Worm (Caenorhabditis elegans) whole organism, L3 larva: ENCODE results near the gene R08D7.5.
"Not testable (repeated sequence)": the region's sequence is repeated elsewhere in the genome, so short reads cannot be mapped to it uniquely, and the experiment has no call there.

Experiments
- R02D3.7 ChIP-seq: fragments of 150-350 bp; optimal IDR thresholded peaks from 2 replicates; lab custom pipeline; 2014; ENCODE audit warnings: missing biosample characterization, missing genetic modification characterization
- aly-2 ChIP-seq: fragments of 150-350 bp; optimal IDR thresholded peaks from 2 replicates; lab custom pipeline; 2014; ENCODE audit warnings: missing biosample characterization, missing genetic modification characterization
- ama-1 ChIP-seq: fragments of 150-350 bp; optimal IDR thresholded peaks from 2 replicates; lab custom pipeline; 2018
- ceh-16 ChIP-seq: sonication (generic microtip); optimal IDR thresholded peaks from 2 replicates; lab custom pipeline; 2017; ENCODE audit warnings: missing biosample characterization, missing genetic modification characterization
- ceh-28 ChIP-seq: fragments of 150-350 bp; optimal IDR thresholded peaks from 2 replicates; lab custom pipeline; 2014; ENCODE audit warnings: missing biosample characterization, missing genetic modification reagents, missing genetic modification characterization
- ceh-9 ChIP-seq: sonication (generic microtip); optimal IDR thresholded peaks from 2 replicates; lab custom pipeline; 2018; ENCODE audit warnings: missing biosample characterization, missing genetic modification characterization
- daf-12 ChIP-seq: fragments of 150-350 bp; optimal IDR thresholded peaks from 2 replicates; lab custom pipeline; 2014; ENCODE audit warnings: missing biosample characterization, missing genetic modification reagents, missing genetic modification characterization
- egl-27 ChIP-seq: sonication (generic microtip); optimal IDR thresholded peaks from 4 replicates; lab custom pipeline; 2017; ENCODE audit warnings: missing biosample characterization, missing genetic modification reagents, missing genetic modification characterization
- egl-5 ChIP-seq: fragments of 150-350 bp; optimal IDR thresholded peaks from 2 replicates; lab custom pipeline; 2017; ENCODE audit warnings: missing biosample characterization, missing genetic modification reagents, missing genetic modification characterization, inconsistent platforms
- elt-1 ChIP-seq: fragments of 150-350 bp; optimal IDR thresholded peaks from 2 replicates; lab custom pipeline; 2014; ENCODE audit warnings: missing biosample characterization, missing genetic modification characterization
- elt-2 ChIP-seq: sonication (generic microtip); optimal IDR thresholded peaks from 2 replicates; lab custom pipeline; 2016; ENCODE audit warnings: missing genetic modification reagents, mild to moderate bottlenecking, missing genetic modification characterization, missing compliant biosample characterization
- fkh-2 ChIP-seq: fragments of 150-350 bp; optimal IDR thresholded peaks from 2 replicates; lab custom pipeline; 2014; ENCODE audit warnings: missing biosample characterization, missing genetic modification reagents, missing genetic modification characterization
- fos-1 ChIP-seq: fragments of 150-350 bp; optimal IDR thresholded peaks from 2 replicates; lab custom pipeline; 2014; ENCODE audit warnings: missing biosample characterization, missing genetic modification characterization
- hmg-11 ChIP-seq: sonication (generic microtip); optimal IDR thresholded peaks from 2 replicates; lab custom pipeline; 2016; ENCODE audit warnings: missing genetic modification characterization, missing compliant biosample characterization
- jun-1 ChIP-seq: fragments of 150-350 bp; optimal IDR thresholded peaks from 2 replicates; lab custom pipeline; 2014; ENCODE audit warnings: missing biosample characterization, missing genetic modification reagents, missing genetic modification characterization
- lin-15B ChIP-seq: fragments of 150-350 bp; optimal IDR thresholded peaks from 2 replicates; lab custom pipeline; 2014; ENCODE audit warnings: missing biosample characterization, missing genetic modification characterization
- lin-39 ChIP-seq: fragments of 150-350 bp; optimal IDR thresholded peaks from 2 replicates; lab custom pipeline; 2018; ENCODE audit warnings: missing biosample characterization, missing genetic modification reagents, missing genetic modification characterization
- lsy-12 ChIP-seq: sonication (generic microtip); optimal IDR thresholded peaks from 2 replicates; lab custom pipeline; 2016; ENCODE audit warnings: mild to moderate bottlenecking, missing genetic modification characterization, missing compliant biosample characterization
- nfya-1 ChIP-seq: sonication (generic microtip); optimal IDR thresholded peaks from 2 replicates; lab custom pipeline; 2017; ENCODE audit warnings: missing genetic modification characterization, mild to moderate bottlenecking, missing compliant biosample characterization, antibody characterized with exemption, moderate library complexity; ENCODE audit not compliant: insufficient read depth
- nhr-11 ChIP-seq: fragments of 150-350 bp; optimal IDR thresholded peaks from 2 replicates; lab custom pipeline; 2014; ENCODE audit warnings: missing biosample characterization, missing genetic modification characterization
- nhr-23 ChIP-seq: fragments of 150-350 bp; optimal IDR thresholded peaks from 2 replicates; lab custom pipeline; 2014; ENCODE audit warnings: missing biosample characterization, missing genetic modification reagents, missing genetic modification characterization
- nhr-237 ChIP-seq: fragments of 150-350 bp; optimal IDR thresholded peaks from 2 replicates; lab custom pipeline; 2014; ENCODE audit warnings: missing biosample characterization, missing genetic modification characterization
- nhr-28 ChIP-seq: fragments of 150-350 bp; optimal IDR thresholded peaks from 2 replicates; lab custom pipeline; 2014; ENCODE audit warnings: missing biosample characterization, missing genetic modification characterization
- nhr-43 ChIP-seq: sonication (generic microtip); optimal IDR thresholded peaks from 2 replicates; lab custom pipeline; 2016; ENCODE audit warnings: mild to moderate bottlenecking, missing genetic modification characterization, missing compliant biosample characterization; ENCODE audit not compliant: poor library complexity, severe bottlenecking
- nhr-67 ChIP-seq: fragments of 150-350 bp; optimal IDR thresholded peaks from 2 replicates; lab custom pipeline; 2014; ENCODE audit warnings: missing biosample characterization, missing genetic modification characterization
- pha-4 ChIP-seq: fragments of 150-350 bp; optimal IDR thresholded peaks from 2 replicates; lab custom pipeline; 2014; ENCODE audit warnings: missing biosample characterization, missing genetic modification reagents, missing genetic modification characterization
- pqm-1 ChIP-seq: fragments of 150-350 bp; optimal IDR thresholded peaks from 2 replicates; lab custom pipeline; 2017; ENCODE audit warnings: missing biosample characterization, missing genetic modification characterization, inconsistent platforms
- sea-2 ChIP-seq: fragments of 150-350 bp; sonication (generic microtip); optimal IDR thresholded peaks from 4 replicates; lab custom pipeline; 2014; ENCODE audit warnings: missing biosample characterization, missing genetic modification reagents, missing genetic modification characterization
- skn-1 ChIP-seq: fragments of 150-350 bp; optimal IDR thresholded peaks from 2 replicates; lab custom pipeline; 2014; ENCODE audit warnings: missing biosample characterization, missing genetic modification characterization
- snpc-4 ChIP-seq: fragments of 150-350 bp; optimal IDR thresholded peaks from 2 replicates; lab custom pipeline; 2014; ENCODE audit warnings: missing biosample characterization, missing genetic modification characterization
- tbx-2 ChIP-seq: sonication (generic microtip); optimal IDR thresholded peaks from 2 replicates; lab custom pipeline; 2016; ENCODE audit warnings: mild to moderate bottlenecking, missing genetic modification characterization, missing compliant biosample characterization
- unc-39 ChIP-seq: sonication (generic microtip); optimal IDR thresholded peaks from 4 replicates; lab custom pipeline; 2017; ENCODE audit warnings: missing biosample characterization, missing genetic modification characterization
- unc-62 ChIP-seq: fragments of 150-350 bp; sonication (generic microtip); optimal IDR thresholded peaks from 4 replicates; lab custom pipeline; 2014; ENCODE audit warnings: missing biosample characterization, missing genetic modification reagents, missing genetic modification characterization
- ztf-4 ChIP-seq: fragments of 150-350 bp; optimal IDR thresholded peaks from 2 replicates; lab custom pipeline; 2014; ENCODE audit warnings: missing biosample characterization, missing genetic modification characterization

Gene R08D7.5

ce11 chrIII:9001899-9002298, 28.0 kb downstream of the R08D7.5 start, which contains the start of gene rpn-6.2:
Gene rpn-6.2 (minus strand): TSS chrIII:9001999.
- TF ChIP-seq unc-62 (GFP tag; lab: Kevin White, UChicago): no peak
- TF ChIP-seq R02D3.7 (tag; lab: Kevin White, UChicago): no peak
- no peak for TF ChIP-seq nhr-67 (tag; lab: Kevin White, UChicago)
- no peak for TF ChIP-seq ama-1 (lab: Kevin White, UChicago)
- TF ChIP-seq hmg-11 (tag; lab: Kevin White, UChicago): no peak
- TF ChIP-seq skn-1 (tag; lab: Kevin White, UChicago): no peak
- TF ChIP-seq ceh-28: no peak
- TF ChIP-seq, all 47 proteins: peak for 0

DNA sequence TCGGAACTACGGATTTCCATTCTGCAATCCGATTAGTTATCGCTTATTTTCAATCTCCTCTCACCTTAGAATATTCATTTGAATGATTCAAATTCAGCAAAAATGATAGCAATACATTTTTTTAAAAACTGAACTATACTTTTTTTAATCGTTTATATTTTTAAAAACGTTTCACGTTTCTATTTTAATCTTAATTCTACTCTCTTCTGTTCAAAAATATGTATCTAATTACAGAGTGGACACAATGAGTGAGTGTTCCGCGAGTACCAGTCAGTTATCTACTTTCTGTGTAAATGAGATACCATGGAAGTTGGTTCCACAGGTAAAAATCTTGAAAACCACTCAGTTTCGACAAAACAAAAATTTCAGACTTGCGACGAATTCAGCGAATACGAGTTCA, 28.6 kb downstream of the R08D7.5 start, which contains the start of the genes F59B2.15 and zif-1:
TSS of gene F59B2.15 (minus strand) at position 101 of the 400 bp plus-strand sequence.
TSS of gene zif-1 (plus strand) at position 235 of the 400 bp plus-strand sequence.
- no peak for TF ChIP-seq tbx-2 (tag; lab: Kevin White, UChicago)
- TF ChIP-seq daf-12 (tag; lab: Kevin White, UChicago): no peak
- TF ChIP-seq nhr-11: no peak
- TF ChIP-seq fkh-2 (tag; lab: Kevin White, UChicago): no peak
- no peak for TF ChIP-seq elt-2 (tag; lab: Kevin White, UChicago)
- no peak for TF ChIP-seq hmg-11 (tag; lab: Kevin White, UChicago)
- no peak for TF ChIP-seq nhr-28 (tag; lab: Kevin White, UChicago)
- TF ChIP-seq ceh-28: no peak
- no peak for TF ChIP-seq nhr-23 (tag; lab: Kevin White, UChicago)
- no peak for TF ChIP-seq lsy-12 (tag; lab: Kevin White, UChicago)
- TF ChIP-seq ztf-4 (tag; lab: Kevin White, UChicago): no peak
- TF ChIP-seq, all 47 proteins: peak for 0

- TF ChIP-seq snpc-4 (tag; lab: Kevin White, UChicago) (no peak), skn-1 (tag; lab: Kevin White, UChicago) (no peak)
These were observed 30.7 kb downstream of the R08D7.5 start for ce11 chrIII:9004658-9005057.

DNA sequence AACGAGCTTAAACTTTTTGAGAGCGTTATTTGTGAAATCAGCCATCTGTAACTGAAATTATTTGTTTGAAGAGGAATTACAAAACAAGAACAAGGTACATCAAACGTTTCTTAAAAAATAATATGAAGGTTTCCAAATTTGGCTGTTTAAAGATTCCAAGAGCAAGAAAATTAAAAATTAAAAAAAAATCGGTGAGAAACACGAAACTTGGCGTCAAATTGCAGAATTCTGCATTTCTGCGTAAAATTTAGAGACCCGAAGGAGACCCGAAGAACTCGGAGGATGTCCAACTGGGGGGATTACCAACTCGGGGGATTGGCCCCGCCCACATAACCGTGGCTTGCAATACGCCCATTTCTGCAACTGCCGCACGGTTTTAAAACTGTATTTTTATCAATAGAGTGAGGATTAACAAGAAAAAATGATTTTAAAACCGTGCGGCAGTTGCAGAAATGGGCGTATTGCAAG, 32.0 kb downstream of the R08D7.5 start, which contains the start of gene rab-6.1:
TSS of gene rab-6.1 (minus strand) at position 51 of the 468 bp plus-strand sequence.
- TF ChIP-seq lsy-12, aly-2, lin-15B (tag; lab: Kevin White, UChicago): not testable (repeated sequence)

DNA sequence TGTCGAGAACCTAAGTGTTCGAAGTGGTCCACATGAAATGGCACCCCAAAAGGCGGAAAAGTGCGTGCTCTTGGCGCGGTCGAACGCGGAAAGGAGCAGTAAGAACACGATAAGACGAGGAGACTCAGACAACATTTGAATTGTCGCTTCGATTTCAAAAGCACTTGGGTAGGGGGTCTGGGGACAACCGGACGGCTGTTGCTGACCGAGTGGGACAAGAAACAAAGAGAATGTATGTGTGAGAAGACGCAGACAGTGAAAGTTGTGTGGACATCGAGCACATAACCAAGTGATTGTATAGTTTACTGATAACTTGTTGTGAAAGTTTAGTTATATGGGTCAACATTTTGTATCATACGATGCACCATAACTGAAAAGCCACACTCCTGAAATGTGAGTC, 33.3 kb downstream of the R08D7.5 start:
- no peak for TF ChIP-seq R02D3.7 (tag; lab: Kevin White, UChicago)
- TF ChIP-seq egl-27 (tag; lab: Kevin White, UChicago): no peak
- TF ChIP-seq nfya-1 (tag; lab: Kevin White, UChicago): peak; percentile 12
- no peak for TF ChIP-seq fos-1 (tag; lab: Kevin White, UChicago)
- TF ChIP-seq fkh-2 (tag; lab: Kevin White, UChicago): no peak
- peak; percentile 70 for TF ChIP-seq pha-4 (tag; lab: Kevin White, UChicago)
- TF ChIP-seq sea-2: no peak
- no peak for TF ChIP-seq ceh-9 (tag; lab: Kevin White, UChicago)
- peak; percentile 27 for TF ChIP-seq egl-5 (tag; lab: Kevin White, UChicago)
- peak; percentile 61 for TF ChIP-seq elt-2 (tag; lab: Kevin White, UChicago)
- TF ChIP-seq nhr-237: no peak
- TF ChIP-seq jun-1 (tag; lab: Kevin White, UChicago): no peak
- no peak for TF ChIP-seq daf-12 (tag; lab: Kevin White, UChicago)
- peak; percentile 39 for TF ChIP-seq lin-39 (tag; lab: Kevin White, UChicago)
- TF ChIP-seq elt-1: no peak
- TF ChIP-seq snpc-4 (tag; lab: Kevin White, UChicago): no peak
- TF ChIP-seq lsy-12 (tag; lab: Kevin White, UChicago): no peak
- peak; percentile 53 for TF ChIP-seq pqm-1
- TF ChIP-seq nhr-43: no peak
- TF ChIP-seq unc-39 (tag; lab: Kevin White, UChicago): no peak
- TF ChIP-seq ceh-16 (tag; lab: Kevin White, UChicago): no peak
- no peak for TF ChIP-seq skn-1 (tag; lab: Kevin White, UChicago)
